Worm (Caenorhabditis elegans): Measurements from ENCODE around the gene psmd-9.

psmd-9 gene

ce11 chrII:6923792-6924191, 21.9 kb downstream of the psmd-9 start (continued):
- TF ChIP-seq ztf-26 (tag; optimal IDR thresholded peaks at IDR 0.05) = no peak

- TF ChIP-seq madf-3 (GFP tag; IDR thresholded peaks at IDR 0.05) (0 out of 2 replicates have a peak, but pooled peaks have one; percentile 44), attf-3 (GFP tag; conservative IDR thresholded peaks at IDR 0.05) (no peak)
These were observed 24.2 kb downstream of the psmd-9 start for ce11 chrII:6926054-6926453.

- peak; percentile 39; the same call in 1 of the 2 replicates for TF ChIP-seq pbrm-1 (GFP tag; IDR thresholded peaks at IDR 0.05)
- TF ChIP-seq madf-3 (GFP tag; IDR thresholded peaks at IDR 0.05) = no peak
- TF ChIP-seq B0035.1 (tag; optimal IDR thresholded peaks at IDR 0.05) = no peak
- no peak for TF ChIP-seq efl-1 (GFP tag; optimal IDR thresholded peaks at IDR 0.05)
- no peak for TF ChIP-seq akir-1 (GFP tag; optimal IDR thresholded peaks at IDR 0.05)
- TF ChIP-seq ceh-27 (GFP tag; optimal IDR thresholded peaks at IDR 0.05) = peak; percentile 45
- TF ChIP-seq atf-7 (tag; optimal IDR thresholded peaks at IDR 0.05) = peak; percentile 47
- peak; percentile 21 for TF ChIP-seq ztf-18 (tag; optimal IDR thresholded peaks at IDR 0.05)
- TF ChIP-seq ZK185.1 (tag; optimal IDR thresholded peaks at IDR 0.05; ENCODE audit: poor library complexity, severe bottlenecking) = peak; percentile 8
- TF ChIP-seq D2030.7 (GFP tag; IDR thresholded peaks at IDR 0.05) = no peak
- TF ChIP-seq ceh-58 (GFP tag; IDR thresholded peaks at IDR 0.05) = no peak
- TF ChIP-seq gei-17 (GFP tag; optimal IDR thresholded peaks at IDR 0.05) = peak; percentile 8
- TF ChIP-seq lin-54 (GFP tag; optimal IDR thresholded peaks at IDR 0.05) = peak; percentile 41
- TF ChIP-seq ekl-4 (GFP tag; IDR thresholded peaks at IDR 0.05) = no peak
- no peak for TF ChIP-seq T26A5.8 (tag; optimal IDR thresholded peaks at IDR 0.05)
- TF ChIP-seq madf-10 (tag; optimal IDR thresholded peaks at IDR 0.05) = peak; percentile 63
- TF ChIP-seq cebp-1 (GFP tag; IDR thresholded peaks at IDR 0.05) = no peak
- peak; percentile 76 for TF ChIP-seq cebp-1 (tag; optimal IDR thresholded peaks at IDR 0.05)
- TF ChIP-seq K12H6.12 (tag; optimal IDR thresholded peaks at IDR 0.05) = peak; percentile 66
- TF ChIP-seq ceh-40 (GFP tag; IDR thresholded peaks at IDR 0.05) = no peak
- peak; percentile 74 for TF ChIP-seq lin-40 (tag; optimal IDR thresholded peaks at IDR 0.05)
- no peak for TF ChIP-seq sea-2 (GFP tag; IDR thresholded peaks at IDR 0.05)
- peak; percentile 32 for TF ChIP-seq ztf-22 (GFP tag; optimal IDR thresholded peaks at IDR 0.05)
- TF ChIP-seq pha-4 (tag; optimal IDR thresholded peaks at IDR 0.05) = peak; percentile 21
- peak in 1 of 2 experiments; percentile 32 for TF ChIP-seq let-607 (tag; optimal IDR thresholded peaks at IDR 0.05)
- peak; percentile 39 for TF ChIP-seq ets-4 (GFP tag; optimal IDR thresholded peaks at IDR 0.05)
- TF ChIP-seq ccch-3 (GFP tag; optimal IDR thresholded peaks at IDR 0.05) = no peak
- TF ChIP-seq C06A6.2 (GFP tag; conservative IDR thresholded peaks at IDR 0.05) = no peak
- TF ChIP-seq F22D6.2 (tag; optimal IDR thresholded peaks at IDR 0.05) = no peak
- TF ChIP-seq unc-130 (GFP tag; optimal IDR thresholded peaks at IDR 0.05) = no peak
- TF ChIP-seq lin-35 (GFP tag; optimal IDR thresholded peaks at IDR 0.05) = no peak
- TF ChIP-seq nhr-80 (tag; optimal IDR thresholded peaks at IDR 0.05) = peak; percentile 95
- TF ChIP-seq dox-1 (GFP tag; IDR thresholded peaks at IDR 0.05) = peak; percentile 68; the same call in 1 of the 2 replicates
- no peak for TF ChIP-seq lsl-1 (GFP tag; optimal IDR thresholded peaks at IDR 0.05)
- no peak for TF ChIP-seq C17E4.6 (GFP tag; IDR thresholded peaks at IDR 0.05)
- no peak for TF ChIP-seq F37B4.10 (GFP tag; IDR thresholded peaks at IDR 0.05)
- TF ChIP-seq lir-1 (GFP tag; conservative IDR thresholded peaks at IDR 0.05) = 0 out of 2 replicates have a peak, but pooled peaks have one; percentile 40
- 0 out of 2 replicates have a peak, but pooled peaks have one; percentile 30 for TF ChIP-seq rcor-1 (GFP tag; IDR thresholded peaks at IDR 0.05)
- TF ChIP-seq attf-3 (GFP tag; conservative IDR thresholded peaks at IDR 0.05) = no peak; the same call in 1 of the 2 replicates
- TF ChIP-seq T07F8.4 (tag; optimal IDR thresholded peaks at IDR 0.05) = no peak
- no peak for TF ChIP-seq nfya-1 (tag; optimal IDR thresholded peaks at IDR 0.05; ENCODE audit: borderline replicate concordance, insufficient read depth)
- TF ChIP-seq mcd-1 (GFP tag; IDR thresholded peaks at IDR 0.05) = peak; percentile 52
- peak; percentile 29 for TF ChIP-seq nhr-90 (tag; optimal IDR thresholded peaks at IDR 0.05)
- no peak for TF ChIP-seq mes-4 (tag; optimal IDR thresholded peaks at IDR 0.05)
These were observed 24.6 kb downstream of the psmd-9 start for ce11 chrII:6926488-6926887.

Data from whole organism, young adult.